Fruit fly (Drosophila melanogaster) whole organism, embryonic: ENCODE results near the gene Srr.

Source experiments
- Ada2b ChIP-seq: fragments of 200-800 bp; sonication (Bioruptor generic); IDR thresholded peaks from 2 replicates; pipeline ENCODE4 v1.3.6; 2022; ENCODE audit warnings: missing biosample characterization, missing genetic modification characterization
- CG10267 ChIP-seq: fragments of 200-800 bp; sonication (Bioruptor generic); optimal IDR thresholded peaks from 2 replicates; lab custom pipeline; 2018; ENCODE audit warnings: missing biosample characterization, mild to moderate bottlenecking, missing genetic modification characterization, moderate library complexity
- CG10321 ChIP-seq: fragments of 200-800 bp; sonication (Bioruptor generic); IDR thresholded peaks from 2 replicates; pipeline ENCODE4 v1.3.6; 2022; ENCODE audit warnings: missing biosample characterization, missing genetic modification characterization
- CG10979 ChIP-seq: fragments of 200-800 bp; sonication (Bioruptor generic); optimal IDR thresholded peaks from 2 replicates; lab custom pipeline; 2018; ENCODE audit warnings: missing biosample characterization, mild to moderate bottlenecking, missing genetic modification characterization, moderate library complexity
- CG11085 ChIP-seq: fragments of 200-800 bp; sonication (Bioruptor generic); IDR thresholded peaks from 2 replicates; pipeline ENCODE4 v1.3.6; 2022; ENCODE audit warnings: missing biosample characterization, missing genetic modification characterization
- CG11247 ChIP-seq: fragments of 200-800 bp; sonication (Bioruptor generic); IDR thresholded peaks from 2 replicates; pipeline ENCODE4 v1.3.6; 2022; ENCODE audit warnings: missing biosample characterization, missing genetic modification characterization
- CG13624 ChIP-seq: fragments of 200-800 bp; sonication (Bioruptor generic); optimal IDR thresholded peaks from 2 replicates; lab custom pipeline; 2016; ENCODE audit warnings: missing biosample characterization, missing genetic modification characterization
- CG15011 ChIP-seq: fragments of 200-800 bp; sonication (Bioruptor generic); optimal IDR thresholded peaks from 3 replicates; lab custom pipeline; 2018; ENCODE audit warnings: missing biosample characterization, mild to moderate bottlenecking, missing genetic modification characterization
- CG1602 ChIP-seq: fragments of 200-800 bp; sonication (Bioruptor generic); optimal IDR thresholded peaks from 3 replicates; lab custom pipeline; 2016; ENCODE audit warnings: missing biosample characterization, missing genetic modification characterization
- CG18262 ChIP-seq: fragments of 200-800 bp; optimal IDR thresholded peaks from 3 replicates; lab custom pipeline; 2019; ENCODE audit warnings: missing biosample characterization, mild to moderate bottlenecking, missing genetic modification characterization, moderate library complexity
- CG2120 ChIP-seq: fragments of 200-800 bp; sonication (Bioruptor generic); optimal IDR thresholded peaks from 3 replicates; lab custom pipeline; 2016; ENCODE audit warnings: missing biosample characterization, missing genetic modification characterization
- CG3065 ChIP-seq: fragments of 200-800 bp; sonication (Bioruptor generic); optimal IDR thresholded peaks from 2 replicates; lab custom pipeline; 2016; ENCODE audit warnings: missing biosample characterization, missing genetic modification characterization
- CG31365 ChIP-seq: fragments of 200-800 bp; sonication (Bioruptor generic); optimal IDR thresholded peaks from 2 replicates; lab custom pipeline; 2018; ENCODE audit warnings: missing biosample characterization, mild to moderate bottlenecking, missing genetic modification characterization
- CG32772 ChIP-seq: fragments of 200-800 bp; sonication (Bioruptor generic); IDR thresholded peaks from 2 replicates; pipeline ENCODE4 v1.3.6; 2022; ENCODE audit warnings: missing biosample characterization, missing genetic modification characterization
- CG4404 ChIP-seq: fragments of 200-800 bp; sonication (Bioruptor generic); IDR thresholded peaks from 2 replicates; pipeline ENCODE4 v1.3.6; 2022; ENCODE audit warnings: missing biosample characterization, missing genetic modification characterization
- CG4820 ChIP-seq: fragments of 200-800 bp; sonication (Bioruptor generic); optimal IDR thresholded peaks from 3 replicates; lab custom pipeline; 2016; ENCODE audit warnings: missing biosample characterization, missing genetic modification characterization
- CG5953 ChIP-seq: fragments of 200-800 bp; sonication (Bioruptor generic); IDR thresholded peaks from 2 replicates; pipeline ENCODE4 v1.3.6; 2022; ENCODE audit warnings: missing biosample characterization, missing genetic modification characterization
- CG6689 ChIP-seq: fragments of 200-800 bp; sonication (Bioruptor generic); IDR thresholded peaks from 2 replicates; pipeline ENCODE4 v1.3.6; 2022; ENCODE audit warnings: missing biosample characterization, missing genetic modification characterization
- CG6854 ChIP-seq: fragments of 200-800 bp; sonication (Bioruptor generic); optimal IDR thresholded peaks from 3 replicates; lab custom pipeline; 2017; ENCODE audit warnings: missing biosample characterization, mild to moderate bottlenecking, missing genetic modification characterization
- CG7786 ChIP-seq: fragments of 200-800 bp; sonication (Bioruptor generic); optimal IDR thresholded peaks from 2 replicates; lab custom pipeline; 2016; ENCODE audit warnings: missing biosample characterization, missing genetic modification characterization
- CG7928 ChIP-seq: fragments of 200-800 bp; sonication (Bioruptor generic); optimal IDR thresholded peaks from 2 replicates; lab custom pipeline; 2017; ENCODE audit warnings: missing biosample characterization, mild to moderate bottlenecking, missing genetic modification characterization
- CG8089 ChIP-seq: fragments of 200-800 bp; sonication (Bioruptor generic); optimal IDR thresholded peaks from 3 replicates; lab custom pipeline; 2016; ENCODE audit warnings: missing biosample characterization, missing genetic modification characterization
- CG8478 ChIP-seq: fragments of >200 bp; optimal IDR thresholded peaks from 2 replicates; lab custom pipeline; 2018
- CG9876 ChIP-seq: fragments of 200-800 bp; sonication (Bioruptor generic); optimal IDR thresholded peaks from 2 replicates; lab custom pipeline; 2016; ENCODE audit warnings: missing biosample characterization, missing genetic modification characterization
- Chrac-16 ChIP-seq: fragments of 200-800 bp; sonication (Bioruptor generic); optimal IDR thresholded peaks from 3 replicates; lab custom pipeline; 2016; ENCODE audit warnings: missing biosample characterization, missing genetic modification characterization
- Deaf1 ChIP-seq: fragments of 200-800 bp; optimal IDR thresholded peaks from 3 replicates; lab custom pipeline; 2019; ENCODE audit warnings: missing biosample characterization, mild to moderate bottlenecking, missing genetic modification characterization, moderate library complexity
- Dek ChIP-seq: fragments of 200-800 bp; sonication (Bioruptor generic); optimal IDR thresholded peaks from 3 replicates; lab custom pipeline; 2019; ENCODE audit warnings: missing biosample characterization, mild to moderate bottlenecking, missing genetic modification characterization, moderate library complexity
- Dfd ChIP-seq, 2 experiments: fragments of >200 bp; optimal IDR thresholded peaks; 2 replicates each; lab custom pipeline; 2017; ENCODE audit warnings: missing biosample characterization in 2 of 2, missing genetic modification characterization in 2 of 2
- Dref ChIP-seq: fragments of 200-800 bp; sonication (Bioruptor generic); IDR thresholded peaks from 2 replicates; pipeline ENCODE4 v1.3.6; 2022; ENCODE audit warnings: missing biosample characterization, missing genetic modification characterization
- Drgx ChIP-seq: fragments of 200-800 bp; sonication (Bioruptor generic); IDR thresholded peaks from 2 replicates; pipeline ENCODE4 v1.3.6; 2022; ENCODE audit warnings: missing biosample characterization, missing genetic modification characterization
- Fer1 ChIP-seq: fragments of 200-800 bp; sonication (Bioruptor generic); optimal IDR thresholded peaks from 2 replicates; lab custom pipeline; 2017; ENCODE audit warnings: missing biosample characterization, mild to moderate bottlenecking, missing genetic modification characterization
- Fer2 ChIP-seq: fragments of 200-800 bp; sonication (Bioruptor generic); optimal IDR thresholded peaks from 2 replicates; lab custom pipeline; 2018; ENCODE audit warnings: missing biosample characterization, mild to moderate bottlenecking, missing genetic modification characterization, moderate library complexity
- H2.0 ChIP-seq: fragments of 200-800 bp; sonication (Bioruptor generic); IDR thresholded peaks from 2 replicates; pipeline ENCODE4 v1.3.6; 2022; ENCODE audit warnings: missing biosample characterization, missing genetic modification characterization
- Hmr ChIP-seq: fragments of 200-800 bp; sonication (Bioruptor generic); optimal IDR thresholded peaks from 3 replicates; lab custom pipeline; 2017; ENCODE audit warnings: mild to moderate bottlenecking, missing biosample characterization, missing genetic modification reagents, missing genetic modification characterization
- Meics ChIP-seq: fragments of 200-800 bp; sonication (Bioruptor generic); optimal IDR thresholded peaks from 2 replicates; lab custom pipeline; 2017; ENCODE audit warnings: missing biosample characterization, mild to moderate bottlenecking, missing genetic modification characterization
- Mrtf ChIP-seq: fragments of 200-800 bp; sonication (Bioruptor generic); IDR thresholded peaks from 3 replicates; pipeline ENCODE4 v1.3.6; 2022; ENCODE audit warnings: missing biosample characterization, missing genetic modification characterization
- NK7.1 ChIP-seq: fragments of 200-800 bp; sonication (Bioruptor generic); optimal IDR thresholded peaks from 3 replicates; lab custom pipeline; 2016; ENCODE audit warnings: missing biosample characterization, missing genetic modification characterization
- NfI ChIP-seq: fragments of 200-800 bp; sonication (Bioruptor generic); optimal IDR thresholded peaks from 3 replicates; lab custom pipeline; 2018; ENCODE audit warnings: missing biosample characterization, mild to moderate bottlenecking, missing genetic modification characterization, moderate library complexity
- Oaz ChIP-seq: fragments of 200-800 bp; sonication (Bioruptor generic); IDR thresholded peaks from 2 replicates; pipeline ENCODE4 v1.3.6; 2022; ENCODE audit warnings: missing biosample characterization, missing genetic modification characterization
- Rx ChIP-seq: fragments of 200-800 bp; sonication (Bioruptor generic); IDR thresholded peaks from 2 replicates; pipeline ENCODE4 v1.3.6; 2022; ENCODE audit warnings: missing biosample characterization, missing genetic modification characterization
- YL-1 ChIP-seq: fragments of 200-800 bp; sonication (Bioruptor generic); optimal IDR thresholded peaks from 3 replicates; lab custom pipeline; 2017; ENCODE audit warnings: missing biosample characterization, mild to moderate bottlenecking, missing genetic modification characterization
- bcd ChIP-seq: fragments of 200-800 bp; sonication (Bioruptor generic); optimal IDR thresholded peaks from 2 replicates; lab custom pipeline; 2017; ENCODE audit warnings: missing biosample characterization, mild to moderate bottlenecking, missing genetic modification characterization
- cas ChIP-seq: fragments of 200-800 bp; sonication (Bioruptor generic); IDR thresholded peaks from 2 replicates; pipeline ENCODE4 v1.3.6; 2022; ENCODE audit warnings: missing biosample characterization, missing genetic modification characterization
- emc ChIP-seq: fragments of 200-800 bp; sonication (Bioruptor generic); optimal IDR thresholded peaks from 2 replicates; lab custom pipeline; 2016; ENCODE audit warnings: missing biosample characterization, missing genetic modification characterization
- knrl ChIP-seq: fragments of 200-800 bp; sonication (Bioruptor generic); IDR thresholded peaks from 3 replicates; pipeline ENCODE4 v1.3.6; 2022; ENCODE audit warnings: missing biosample characterization, missing genetic modification characterization; ENCODE audit not compliant: partially characterized antibody
- odd ChIP-seq: fragments of 200-800 bp; sonication (Bioruptor generic); optimal IDR thresholded peaks from 2 replicates; lab custom pipeline; 2017; ENCODE audit warnings: missing biosample characterization, mild to moderate bottlenecking, missing genetic modification characterization
- onecut ChIP-seq: fragments of 200-800 bp; sonication (Bioruptor generic); IDR thresholded peaks from 2 replicates; pipeline ENCODE4 v1.3.6; 2022; ENCODE audit warnings: missing biosample characterization, missing genetic modification characterization
- peb ChIP-seq: fragments of 200-800 bp; sonication (Bioruptor generic); IDR thresholded peaks from 2 replicates; pipeline ENCODE4 v1.3.6; 2022; ENCODE audit warnings: missing biosample characterization, missing genetic modification characterization
- sens ChIP-seq: fragments of 200-800 bp; sonication (Bioruptor generic); peaks from one replicate; lab custom pipeline; 2016; ENCODE audit warnings: missing biosample characterization, missing genetic modification characterization
- sim ChIP-seq: fragments of 200-800 bp; sonication (Bioruptor generic); IDR thresholded peaks from 2 replicates; pipeline ENCODE4 v1.3.6; 2022; ENCODE audit warnings: missing biosample characterization, missing genetic modification characterization
- ssp ChIP-seq: fragments of 200-800 bp; sonication (Bioruptor generic); IDR thresholded peaks from 2 replicates; pipeline ENCODE4 v1.3.6; 2022; ENCODE audit warnings: missing biosample characterization, missing genetic modification characterization
- usp ChIP-seq: fragments of >200 bp; optimal IDR thresholded peaks from 2 replicates; lab custom pipeline; 2017; ENCODE audit warnings: missing biosample characterization, missing genetic modification characterization
- zen ChIP-seq: fragments of 200-800 bp; sonication (Bioruptor generic); optimal IDR thresholded peaks from 3 replicates; lab custom pipeline; 2018; ENCODE audit warnings: missing biosample characterization, mild to moderate bottlenecking, missing genetic modification characterization, moderate library complexity

The Srr gene

dm6 chr3R:9404104-9404512 lies 38.9 kb downstream of the Srr start, which contains the start of the genes CG9356, BBIP1 and CG8135 (continued):
- TF ChIP-seq Chrac-16 (GFP tag; lab: Kevin White, UChicago) (peak; percentile 85), Mrtf (GFP tag; lab: Robert Waterston, UW) (no peak), sens (GFP tag; lab: Kevin White, UChicago) (peak; percentile 98), CG32772 (peak; percentile 69), Rx (GFP tag; lab: Robert Waterston, UW) (peak; percentile 71), Dfd (GFP tag; optimal IDR thresholded peaks at IDR 0.05; lab: Kevin White, UChicago) (no peak), H2.0 (GFP tag; lab: Robert Waterston, UW) (peak; percentile 56), cas (GFP tag; lab: Robert Waterston, UW) (peak; percentile 37; the same call in 1 of the 2 replicates), CG10267 (tag; lab: Kevin White, UChicago) (peak; percentile 99), CG11085 (no peak), NK7.1 (GFP tag; lab: Kevin White, UChicago) (peak; percentile 58), emc (peak; percentile 56), NfI (GFP tag; lab: Kevin White, UChicago) (peak; percentile 72), Fer2 (tag; lab: Kevin White, UChicago) (peak; percentile 44), CG10321 (GFP tag; lab: Robert Waterston, UW) (no peak), CG6689 (GFP tag; lab: Robert Waterston, UW) (peak; percentile 67), odd (GFP tag; lab: Kevin White, UChicago) (no peak), CG2120 (GFP tag; lab: Kevin White, UChicago) (peak; percentile 88), CG5953 (GFP tag; lab: Robert Waterston, UW) (peak; percentile 51; the same call in 1 of the 2 replicates), knrl (GFP tag; lab: Robert Waterston, UW) (no peak), CG8478 (lab: Kevin White, UChicago) (no peak), Deaf1 (tag; lab: Kevin White, UChicago) (no peak), CG8089 (peak; percentile 53), Meics (GFP tag; lab: Kevin White, UChicago) (peak; percentile 41), Oaz (GFP tag; lab: Robert Waterston, UW) (no peak), Fer1 (peak; percentile 78), Drgx (GFP tag; lab: Robert Waterston, UW) (no peak), CG4820 (peak; percentile 65), Dref (GFP tag; lab: Robert Waterston, UW) (peak; percentile 43), peb (no peak), YL-1 (GFP tag; lab: Kevin White, UChicago) (peak; percentile 96), CG13624 (GFP tag; lab: Kevin White, UChicago) (peak; percentile 90), CG4404 (GFP tag; lab: Robert Waterston, UW) (peak; percentile 37; the same call in 1 of the 2 replicates), usp (GFP tag; lab: Kevin White, UChicago) (no peak), Ada2b (peak; percentile 47; the same call in 1 of the 2 replicates), CG15011 (GFP tag; lab: Kevin White, UChicago) (no peak), CG18262 (tag; lab: Kevin White, UChicago) (peak; percentile 63), CG7928 (GFP tag; lab: Kevin White, UChicago) (peak; percentile 48), sim (GFP tag; lab: Robert Waterston, UW) (no peak), zen (peak; percentile 79), CG31365 (tag; lab: Kevin White, UChicago) (no peak), CG9876 (GFP tag; lab: Kevin White, UChicago) (peak; percentile 61), CG3065 (peak; percentile 64), CG1602 (GFP tag; lab: Kevin White, UChicago) (peak; percentile 69), ssp (GFP tag; lab: Robert Waterston, UW) (no peak), CG10979 (tag; lab: Kevin White, UChicago) (peak; percentile 57), onecut (GFP tag; lab: Robert Waterston, UW) (peak; percentile 86), CG7786 (peak; percentile 76), CG6854 (GFP tag; lab: Kevin White, UChicago) (peak; percentile 22), Hmr (GFP tag; lab: Kevin White, UChicago) (peak; percentile 77), bcd (GFP tag; lab: Kevin White, UChicago) (no peak), Dek (tag; lab: Kevin White, UChicago) (peak; percentile 45), CG11247 (peak; percentile 54; the same call in 1 of the 2 replicates)
